Fruit fly (Drosophila melanogaster) whole organism, embryonic: ENCODE results near the gene CG46304.

ENCODE experiments used
- ATbp ChIP-seq: fragments of 200-800 bp; sonication (Bioruptor generic); optimal IDR thresholded peaks from 2 replicates; lab custom pipeline; 2017; ENCODE audit warnings: missing biosample characterization, mild to moderate bottlenecking, missing genetic modification characterization, missing genetic modification reagents
- Ada2b ChIP-seq: fragments of 200-800 bp; sonication (Bioruptor generic); IDR thresholded peaks from 2 replicates; pipeline ENCODE4 v1.3.6; 2022; ENCODE audit warnings: missing biosample characterization, missing genetic modification characterization
- B-H2 ChIP-seq: fragments of 200-800 bp; sonication (Bioruptor generic); optimal IDR thresholded peaks from 2 replicates; lab custom pipeline; 2018; ENCODE audit warnings: missing biosample characterization, mild to moderate bottlenecking, missing genetic modification characterization
- CG1024 ChIP-seq: fragments of 200-800 bp; sonication (Bioruptor generic); IDR thresholded peaks from 2 replicates; pipeline ENCODE4 v1.3.6; 2022; ENCODE audit warnings: missing biosample characterization, missing genetic modification characterization
- CG11085 ChIP-seq: fragments of 200-800 bp; sonication (Bioruptor generic); IDR thresholded peaks from 2 replicates; pipeline ENCODE4 v1.3.6; 2022; ENCODE audit warnings: missing biosample characterization, missing genetic modification characterization
- CG11456 ChIP-seq: fragments of 200-800 bp; sonication (Bioruptor generic); IDR thresholded peaks from 3 replicates; pipeline ENCODE4 v1.3.6; 2022; ENCODE audit warnings: missing biosample characterization, missing genetic modification characterization
- CG13287 ChIP-seq: fragments of 200-800 bp; sonication (Bioruptor generic); IDR thresholded peaks from 2 replicates; pipeline ENCODE4 v1.3.6; 2022; ENCODE audit warnings: missing biosample characterization, missing genetic modification characterization; ENCODE audit not compliant: partially characterized antibody
- CG13894 ChIP-seq: fragments of 200-800 bp; sonication (Bioruptor generic); optimal IDR thresholded peaks from 3 replicates; lab custom pipeline; 2018; ENCODE audit warnings: missing biosample characterization, mild to moderate bottlenecking, missing genetic modification characterization, moderate library complexity
- CG14014 ChIP-seq: fragments of 200-800 bp; sonication (Bioruptor generic); IDR thresholded peaks from 2 replicates; pipeline ENCODE4 v1.3.6; 2022; ENCODE audit warnings: missing biosample characterization, missing genetic modification characterization
- CG1602 ChIP-seq: fragments of 200-800 bp; sonication (Bioruptor generic); optimal IDR thresholded peaks from 3 replicates; lab custom pipeline; 2016; ENCODE audit warnings: missing biosample characterization, missing genetic modification characterization
- CG18011 ChIP-seq: fragments of 200-800 bp; sonication (Bioruptor generic); optimal IDR thresholded peaks from 2 replicates; lab custom pipeline; 2017; ENCODE audit warnings: missing biosample characterization, missing genetic modification characterization, mild to moderate bottlenecking, moderate library complexity, missing genotype
- CG2678 ChIP-seq: fragments of 200-800 bp; sonication (Bioruptor generic); optimal IDR thresholded peaks from 3 replicates; lab custom pipeline; 2019; ENCODE audit warnings: missing biosample characterization, mild to moderate bottlenecking, missing genetic modification characterization, moderate library complexity
- CG33213 ChIP-seq: fragments of 200-800 bp; sonication (Bioruptor generic); optimal IDR thresholded peaks from 3 replicates; lab custom pipeline; 2016; ENCODE audit warnings: missing biosample characterization, missing genetic modification characterization
- CG34224 ChIP-seq: fragments of 200-800 bp; sonication (Bioruptor generic); IDR thresholded peaks from 3 replicates; pipeline ENCODE4 v1.3.6; 2022; ENCODE audit warnings: missing biosample characterization, missing genetic modification characterization; ENCODE audit not compliant: partially characterized antibody
- CG5180 ChIP-seq: fragments of 200-800 bp; sonication (Bioruptor generic); optimal IDR thresholded peaks from 3 replicates; lab custom pipeline; 2017; ENCODE audit warnings: missing biosample characterization, missing genetic modification characterization, mild to moderate bottlenecking, moderate library complexity, missing genetic modification reagents
- CG6175 ChIP-seq: fragments of 200-800 bp; sonication (Bioruptor generic); IDR thresholded peaks from 3 replicates; pipeline ENCODE4 v1.3.6; 2022; ENCODE audit warnings: missing biosample characterization, missing genetic modification characterization
- CG7271 ChIP-seq: fragments of 200-800 bp; sonication (Bioruptor generic); optimal IDR thresholded peaks from 2 replicates; lab custom pipeline; 2018; ENCODE audit warnings: missing biosample characterization, mild to moderate bottlenecking, missing genetic modification characterization, moderate library complexity
- D ChIP-seq, 2 experiments: fragments of 200-800 bp in 1 of 2; fragments of >200 bp in 1 of 2; sonication (Bioruptor generic) in 1 of 2; optimal IDR thresholded peaks; 2 replicates in 1 of 2; 3 replicates in 1 of 2; lab custom pipeline; 2017; ENCODE audit warnings: mild to moderate bottlenecking in 1 of 2, missing biosample characterization in 1 of 2, missing genetic modification characterization in 1 of 2, missing genetic modification reagents in 1 of 2
- E2f1 ChIP-seq: fragments of 200-800 bp; sonication (Bioruptor generic); IDR thresholded peaks from 2 replicates; pipeline ENCODE4 v1.3.6; 2022; ENCODE audit warnings: missing biosample characterization, missing genetic modification characterization
- Lim3 ChIP-seq: fragments of 200-800 bp; sonication (Bioruptor generic); IDR thresholded peaks from 2 replicates; pipeline ENCODE4 v1.3.6; 2022; ENCODE audit warnings: missing biosample characterization, missing genetic modification characterization
- Mad ChIP-seq: fragments of 200-800 bp; sonication (Bioruptor generic); optimal IDR thresholded peaks from 2 replicates; lab custom pipeline; 2016; ENCODE audit warnings: missing biosample characterization, missing genetic modification characterization
- Max ChIP-seq: fragments of 200-800 bp; sonication (Bioruptor generic); optimal IDR thresholded peaks from 2 replicates; lab custom pipeline; 2016; ENCODE audit warnings: missing biosample characterization, mild to moderate bottlenecking, missing genetic modification characterization
- PHDP ChIP-seq: fragments of 200-800 bp; sonication (Bioruptor generic); optimal IDR thresholded peaks from 3 replicates; lab custom pipeline; 2018; ENCODE audit warnings: missing biosample characterization, mild to moderate bottlenecking, missing genetic modification characterization, moderate library complexity
- Rfx ChIP-seq: fragments of 200-800 bp; sonication (Bioruptor generic); IDR thresholded peaks from 2 replicates; pipeline ENCODE4 v1.3.6; 2022; ENCODE audit warnings: missing biosample characterization, missing genetic modification characterization
- abd-A ChIP-seq: fragments of 200-800 bp; sonication (Bioruptor generic); optimal IDR thresholded peaks from 3 replicates; lab custom pipeline; 2019; ENCODE audit warnings: missing biosample characterization, mild to moderate bottlenecking, missing genetic modification characterization, moderate library complexity
- ac ChIP-seq: fragments of 200-800 bp; sonication (Bioruptor generic); optimal IDR thresholded peaks from 3 replicates; lab custom pipeline; 2017; ENCODE audit warnings: missing biosample characterization, mild to moderate bottlenecking, missing genetic modification characterization
- ase ChIP-seq: fragments of 200-800 bp; sonication (Bioruptor generic); IDR thresholded peaks from 3 replicates; pipeline ENCODE4 v1.3.6; 2022; ENCODE audit warnings: missing biosample characterization, missing genetic modification characterization
- corto ChIP-seq: fragments of 200-800 bp; sonication (Bioruptor generic); optimal IDR thresholded peaks from 2 replicates; lab custom pipeline; 2016; ENCODE audit warnings: missing biosample characterization, mild to moderate bottlenecking, missing genetic modification characterization, moderate library complexity
- dmrt11E ChIP-seq: fragments of 200-800 bp; sonication (Bioruptor generic); optimal IDR thresholded peaks from 3 replicates; lab custom pipeline; 2018; ENCODE audit warnings: missing biosample characterization, mild to moderate bottlenecking, missing genetic modification characterization, moderate library complexity
- dmrt99B ChIP-seq: fragments of 200-800 bp; sonication (Bioruptor generic); optimal IDR thresholded peaks from 2 replicates; lab custom pipeline; 2018; ENCODE audit warnings: missing biosample characterization, mild to moderate bottlenecking, missing genetic modification characterization, moderate library complexity
- en ChIP-seq: fragments of 200-800 bp; sonication (Bioruptor generic); optimal IDR thresholded peaks from 2 replicates; lab custom pipeline; 2016; ENCODE audit warnings: missing biosample characterization, missing genetic modification characterization
- gsb-n ChIP-seq: fragments of 200-800 bp; sonication (Bioruptor generic); optimal IDR thresholded peaks from 3 replicates; lab custom pipeline; 2018; ENCODE audit warnings: missing biosample characterization, mild to moderate bottlenecking, missing genetic modification characterization
- klu ChIP-seq: fragments of 200-800 bp; sonication (Bioruptor generic); IDR thresholded peaks from 2 replicates; pipeline ENCODE4 v1.3.6; 2022; ENCODE audit warnings: missing biosample characterization, missing genetic modification characterization
- kni ChIP-seq: fragments of 200-800 bp; sonication (Bioruptor generic); optimal IDR thresholded peaks from 3 replicates; lab custom pipeline; 2017; ENCODE audit warnings: mild to moderate bottlenecking, missing biosample characterization, missing genetic modification reagents, missing genetic modification characterization
- onecut ChIP-seq: fragments of 200-800 bp; sonication (Bioruptor generic); IDR thresholded peaks from 2 replicates; pipeline ENCODE4 v1.3.6; 2022; ENCODE audit warnings: missing biosample characterization, missing genetic modification characterization
- otp ChIP-seq: fragments of 200-800 bp; sonication (Bioruptor generic); IDR thresholded peaks from 3 replicates; pipeline ENCODE4, ENCODE4 v1.3.6; 2022; ENCODE audit warnings: missing biosample characterization, missing genetic modification characterization
- pan ChIP-seq, 4 experiments: fragments of >200 bp in 3 of 4; fragments of 200-800 bp in 1 of 4; sonication (Bioruptor generic) in 1 of 4; optimal IDR thresholded peaks in 3 of 4; IDR thresholded peaks in 1 of 4; 2 replicates each; pipeline versions ENCODE4 v1.3.6 to Lab custom; 2017 to 2022; ENCODE audit warnings: missing biosample characterization in 2 of 4, missing genetic modification characterization in 2 of 4, mixed read lengths in 1 of 4
- prd ChIP-seq, 3 experiments: fragments of >200 bp in 2 of 3; fragments of 200-800 bp in 1 of 3; sonication (Bioruptor generic) in 1 of 3; optimal IDR thresholded peaks in 2 of 3; IDR thresholded peaks in 1 of 3; 2 replicates in 2 of 3; 3 replicates in 1 of 3; pipeline versions ENCODE4 v1.3.6 to Lab custom; 2017 to 2022; ENCODE audit warnings: missing biosample characterization in 1 of 3, missing genetic modification characterization in 1 of 3
- schlank ChIP-seq: fragments of 200-800 bp; sonication (Bioruptor generic); optimal IDR thresholded peaks from 2 replicates; lab custom pipeline; 2018; ENCODE audit warnings: missing biosample characterization, mild to moderate bottlenecking, missing genetic modification characterization
- sens ChIP-seq: fragments of 200-800 bp; sonication (Bioruptor generic); peaks from one replicate; lab custom pipeline; 2016; ENCODE audit warnings: missing biosample characterization, missing genetic modification characterization
- sens-2 ChIP-seq: fragments of 200-800 bp; sonication (Bioruptor generic); IDR thresholded peaks from 2 replicates; pipeline ENCODE4 v1.3.6; 2022; ENCODE audit warnings: missing biosample characterization, missing genetic modification characterization
- sna ChIP-seq: fragments of 200-800 bp; sonication (Bioruptor generic); IDR thresholded peaks from 2 replicates; pipeline ENCODE4 v1.3.6; 2022; ENCODE audit warnings: missing biosample characterization, missing genetic modification characterization; ENCODE audit not compliant: partially characterized antibody
- unpg ChIP-seq: fragments of 200-800 bp; sonication (Bioruptor generic); optimal IDR thresholded peaks from 3 replicates; lab custom pipeline; 2018; ENCODE audit warnings: missing biosample characterization, mild to moderate bottlenecking, missing genetic modification characterization, moderate library complexity
- zfh1 ChIP-seq: fragments of 200-800 bp; sonication (Bioruptor generic); IDR thresholded peaks from 3 replicates; pipeline ENCODE4 v1.3.6; 2022; ENCODE audit warnings: missing biosample characterization, missing genetic modification characterization

Gene CG46304

dm6 chr2L:18968370-18969105, 22.4 kb downstream of the CG46304 start, which contains the start of the genes Nak and Tango6 (continued):
- TF ChIP-seq B-H2 (no peak), CG14014 (GFP tag; lab: Robert Waterston, UW) (no peak), CG11085 (GFP tag; lab: Robert Waterston, UW) (no peak), CG13287 (GFP tag; lab: Robert Waterston, UW) (peak; percentile 97), schlank (tag; lab: Kevin White, UChicago) (no peak), CG5180 (GFP tag; lab: Kevin White, UChicago) (no peak), D (optimal IDR thresholded peaks at IDR 0.05; lab: Kevin White, UChicago) (no peak), D (GFP tag; optimal IDR thresholded peaks at IDR 0.05; lab: Kevin White, UChicago) (no peak), CG34224 (GFP tag; lab: Robert Waterston, UW) (peak; percentile 96), sens-2 (GFP tag; lab: Robert Waterston, UW) (no peak), CG18011 (GFP tag; lab: Kevin White, UChicago) (no peak), ac (GFP tag; lab: Kevin White, UChicago) (no peak), otp (GFP tag; lab: Robert Waterston, UW) (no peak), ase (no peak), en (GFP tag; lab: Kevin White, UChicago) (no peak), Lim3 (GFP tag; lab: Robert Waterston, UW) (no peak), Max (peak; percentile 63), CG1602 (peak; percentile 11), PHDP (tag; lab: Kevin White, UChicago) (no peak), sna (GFP tag; lab: Robert Waterston, UW) (peak; percentile 98), zfh1 (GFP tag; lab: Robert Waterston, UW) (no peak), dmrt11E (peak; percentile 28), gsb-n (tag; lab: Kevin White, UChicago) (peak; percentile 95), kni (GFP tag; lab: Kevin White, UChicago) (no peak), Rfx (no peak), CG33213 (GFP tag; lab: Kevin White, UChicago) (peak; percentile 65), unpg (GFP tag; lab: Kevin White, UChicago) (peak; percentile 11), CG7271 (peak; percentile 43), E2f1 (GFP tag; lab: Robert Waterston, UW) (no peak), prd (optimal IDR thresholded peaks at IDR 0.05; lab: Kevin White, UChicago) (no peak), prd (GFP tag; IDR thresholded peaks at IDR 0.05; lab: Robert Waterston, UW) (peak; percentile 33; the same call in 1 of the 3 replicates), klu (GFP tag; lab: Robert Waterston, UW) (no peak), CG11456 (GFP tag; lab: Robert Waterston, UW) (no peak), dmrt99B (tag; lab: Kevin White, UChicago) (no peak), CG13894 (tag; lab: Kevin White, UChicago) (no peak), ATbp (no peak), CG2678 (tag; lab: Kevin White, UChicago) (peak; percentile 28), sens (GFP tag; lab: Kevin White, UChicago) (peak; percentile 89), pan (optimal IDR thresholded peaks at IDR 0.05; lab: Kevin White, UChicago) (no peak), pan (GFP tag; optimal IDR thresholded peaks at IDR 0.05 in 1 of 2, IDR thresholded peaks at IDR 0.05 in 1 of 2) (no peak), abd-A (tag; lab: Kevin White, UChicago) (peak; percentile 64), Mad (GFP tag; lab: Kevin White, UChicago) (no peak), CG1024 (no peak), CG6175 (no peak), Ada2b (GFP tag; lab: Robert Waterston, UW) (no peak), onecut (GFP tag; lab: Robert Waterston, UW) (peak; percentile 26; the same call in 1 of the 2 replicates), corto (GFP tag; lab: Kevin White, UChicago) (no peak)
